Fruit fly (Drosophila melanogaster) whole organism, pupa: Measurements from ENCODE around the gene upSET.

Experiments used
- CG13204 ChIP-seq: fragments of 200-800 bp; sonication (Bioruptor generic); optimal IDR thresholded peaks from 2 replicates; lab custom pipeline; 2018; ENCODE audit warnings: missing biosample characterization, mild to moderate bottlenecking, missing genetic modification characterization, moderate library complexity
- CG14655 ChIP-seq: fragments of 200-800 bp; sonication (Bioruptor generic); optimal IDR thresholded peaks from 3 replicates; lab custom pipeline; 2017; ENCODE audit warnings: mild to moderate bottlenecking, missing biosample characterization, missing genetic modification reagents, missing genetic modification characterization
- CG34367 ChIP-seq: fragments of 200-800 bp; sonication (Bioruptor generic); optimal IDR thresholded peaks from 2 replicates; lab custom pipeline; 2018; ENCODE audit warnings: missing biosample characterization, mild to moderate bottlenecking, missing genetic modification characterization
- Ets98B ChIP-seq: fragments of 200-800 bp; sonication (Bioruptor generic); IDR thresholded peaks from 2 replicates; pipeline ENCODE4 v1.3.6; 2022; ENCODE audit warnings: missing biosample characterization, missing genetic modification characterization

dm6 chr3L:14055815-14056516, 54.0 kb downstream of the upSET start:
- TF ChIP-seq CG13204 (GFP tag; lab: Kevin White, UChicago) (peak; percentile 90), CG34367 (tag; lab: Kevin White, UChicago) (no peak), Ets98B (GFP tag; lab: Robert Waterston, UW) (no peak), CG14655 (GFP tag; lab: Kevin White, UChicago) (no peak)
